Worm (Caenorhabditis elegans) whole organism, L3 larva: ENCODE results near the gene gst-8.

Experiments used
- ceh-28 ChIP-seq: fragments of 150-350 bp; optimal IDR thresholded peaks from 2 replicates; lab custom pipeline; 2014; ENCODE audit warnings: missing biosample characterization, missing genetic modification reagents, missing genetic modification characterization
- fos-1 ChIP-seq: fragments of 150-350 bp; optimal IDR thresholded peaks from 2 replicates; lab custom pipeline; 2014; ENCODE audit warnings: missing biosample characterization, missing genetic modification characterization
- nhr-76 ChIP-seq: fragments of 150-350 bp; sonication (generic microtip); optimal IDR thresholded peaks from 5 replicates; lab custom pipeline; 2014; ENCODE audit warnings: missing biosample characterization, missing genetic modification characterization

ce11 chrII:4882498-4882897 lies 1.0 kb upstream of the gst-8 start:
- TF ChIP-seq ceh-28 (no peak), nhr-76 (tag; lab: Kevin White, UChicago) (no peak), fos-1 (no peak)
